Worm (Caenorhabditis elegans) whole organism, late embryonic: ENCODE data around the gene spr-3.

Experiments
- C08G9.2 ChIP-seq: sonication (generic microtip); optimal IDR thresholded peaks from 2 replicates; lab custom pipeline; 2016; ENCODE audit warnings: mild to moderate bottlenecking, missing genetic modification characterization, moderate library complexity, missing compliant biosample characterization
- C38D4.7 ChIP-seq: fragments of 200-800 bp; sonication (Bioruptor generic); optimal IDR thresholded peaks from 2 replicates; lab custom pipeline; 2018; ENCODE audit warnings: mild to moderate bottlenecking, missing genetic modification characterization, moderate library complexity, missing compliant biosample characterization
- K09A11.1 ChIP-seq: sonication (generic microtip); optimal IDR thresholded peaks from 2 replicates; lab custom pipeline; 2017; ENCODE audit warnings: antibody characterized with exemption, mild to moderate bottlenecking, missing genetic modification characterization, missing compliant biosample characterization; ENCODE audit not compliant: insufficient read depth
- T23F11.4 ChIP-seq: fragments of 200-800 bp; sonication (Bioruptor generic); optimal IDR thresholded peaks from 2 replicates; lab custom pipeline; 2018; ENCODE audit warnings: mild to moderate bottlenecking, missing genetic modification characterization, missing compliant biosample characterization
- Y22D7AL.16 ChIP-seq: sonication (generic microtip); optimal IDR thresholded peaks from 2 replicates; lab custom pipeline; 2016; ENCODE audit warnings: missing genetic modification characterization, missing compliant biosample characterization
- ceh-19 ChIP-seq: fragments of 200-800 bp; sonication (Bioruptor generic); optimal IDR thresholded peaks from 2 replicates; lab custom pipeline; 2018; ENCODE audit warnings: mild to moderate bottlenecking, missing genetic modification characterization, missing compliant biosample characterization
- ceh-2 ChIP-seq: sonication (generic microtip); optimal IDR thresholded peaks from 2 replicates; lab custom pipeline; 2016; ENCODE audit warnings: missing genotype, missing genetic modification characterization, missing compliant biosample characterization
- ceh-22 ChIP-seq: sonication (generic microtip); optimal IDR thresholded peaks from 2 replicates; lab custom pipeline; 2017; ENCODE audit warnings: missing biosample characterization, missing genetic modification characterization
- ceh-24 ChIP-seq: sonication (generic microtip); optimal IDR thresholded peaks from 2 replicates; lab custom pipeline; 2016; ENCODE audit warnings: mild to moderate bottlenecking, missing genetic modification characterization, missing compliant biosample characterization
- ceh-30 ChIP-seq: fragments of 150-350 bp; optimal IDR thresholded peaks from 2 replicates; lab custom pipeline; 2014; ENCODE audit warnings: missing biosample characterization, missing genetic modification characterization
- ceh-31 ChIP-seq: sonication (generic microtip); optimal IDR thresholded peaks from 2 replicates; lab custom pipeline; 2016; ENCODE audit warnings: missing genetic modification characterization, missing compliant biosample characterization
- ceh-34 ChIP-seq: sonication (generic microtip); optimal IDR thresholded peaks from 2 replicates; lab custom pipeline; 2016; ENCODE audit warnings: mild to moderate bottlenecking, missing genetic modification characterization, missing compliant biosample characterization
- ceh-45 ChIP-seq: fragments of 200-800 bp; sonication (Bioruptor generic); IDR thresholded peaks from 2 replicates; pipeline ENCODE4 v1.3.6; 2022; ENCODE audit warnings: missing genetic modification reagents, missing genetic modification characterization, missing compliant biosample characterization
- ceh-48 ChIP-seq: sonication (generic microtip); optimal IDR thresholded peaks from 2 replicates; lab custom pipeline; 2016; ENCODE audit warnings: missing genetic modification characterization, inconsistent platforms, missing compliant biosample characterization
- ceh-9 ChIP-seq: sonication (generic microtip); optimal IDR thresholded peaks from 2 replicates; lab custom pipeline; 2016; ENCODE audit warnings: mild to moderate bottlenecking, missing genetic modification characterization, inconsistent platforms, missing compliant biosample characterization
- che-1 ChIP-seq: sonication (generic microtip); optimal IDR thresholded peaks from 2 replicates; lab custom pipeline; 2016; ENCODE audit warnings: mild to moderate bottlenecking, missing genetic modification characterization, missing compliant biosample characterization
- dmd-4 ChIP-seq: sonication (generic microtip); optimal IDR thresholded peaks from 2 replicates; lab custom pipeline; 2016; ENCODE audit warnings: borderline replicate concordance, missing genetic modification characterization, missing compliant biosample characterization
- hlh-30 ChIP-seq: sonication (generic microtip); optimal IDR thresholded peaks from 2 replicates; lab custom pipeline; 2017; ENCODE audit warnings: antibody characterized with exemption, missing genetic modification characterization, missing compliant biosample characterization; ENCODE audit not compliant: insufficient read depth
- hlh-6 ChIP-seq: sonication (generic microtip); optimal IDR thresholded peaks from 2 replicates; lab custom pipeline; 2016; ENCODE audit warnings: missing genotype, missing genetic modification characterization, missing compliant biosample characterization
- lim-6 ChIP-seq: sonication (generic microtip); optimal IDR thresholded peaks from 2 replicates; lab custom pipeline; 2016; ENCODE audit warnings: missing genetic modification characterization, missing compliant biosample characterization
- lin-11 ChIP-seq: fragments of 200-800 bp; sonication (Bioruptor generic); optimal IDR thresholded peaks from 2 replicates; lab custom pipeline; 2018; ENCODE audit warnings: mild to moderate bottlenecking, missing genetic modification characterization, missing compliant biosample characterization
- madf-2 ChIP-seq: sonication (generic microtip); optimal IDR thresholded peaks from 2 replicates; lab custom pipeline; 2017; ENCODE audit warnings: missing genetic modification characterization, missing compliant biosample characterization
- mec-3 ChIP-seq: sonication (generic microtip); optimal IDR thresholded peaks from 2 replicates; lab custom pipeline; 2016; ENCODE audit warnings: borderline replicate concordance, missing genetic modification characterization, missing compliant biosample characterization
- nfya-1 ChIP-seq: sonication (generic microtip); optimal IDR thresholded peaks from 2 replicates; lab custom pipeline; 2017; ENCODE audit warnings: missing genetic modification characterization, mild to moderate bottlenecking, missing compliant biosample characterization, antibody characterized with exemption, moderate library complexity
- npax-4 ChIP-seq: sonication (generic microtip); optimal IDR thresholded peaks from 2 replicates; lab custom pipeline; 2016; ENCODE audit warnings: missing genetic modification characterization, missing compliant biosample characterization
- pag-3 ChIP-seq: sonication (generic microtip); optimal IDR thresholded peaks from 2 replicates; lab custom pipeline; 2016; ENCODE audit warnings: missing compliant biosample characterization, missing genetic modification characterization, borderline replicate concordance
- pat-9 ChIP-seq: fragments of 200-800 bp; sonication (Bioruptor generic); optimal IDR thresholded peaks from 2 replicates; lab custom pipeline; 2018; ENCODE audit warnings: mild to moderate bottlenecking, missing genetic modification characterization, moderate library complexity, missing compliant biosample characterization
- pax-1 ChIP-seq: fragments of 150-350 bp; optimal IDR thresholded peaks from 2 replicates; lab custom pipeline; 2014; ENCODE audit warnings: missing biosample characterization, missing genetic modification characterization
- pha-2 ChIP-seq: sonication (generic microtip); optimal IDR thresholded peaks from 2 replicates; lab custom pipeline; 2017; ENCODE audit warnings: mild to moderate bottlenecking, missing genetic modification characterization, missing compliant biosample characterization
- pha-4 ChIP-seq: fragments of 150-350 bp; optimal IDR thresholded peaks from 2 replicates; lab custom pipeline; 2018; ENCODE audit warnings: missing biosample characterization, missing genetic modification reagents, missing genetic modification characterization
- pqm-1 ChIP-seq: sonication (generic microtip); optimal IDR thresholded peaks from 2 replicates; lab custom pipeline; 2016; ENCODE audit warnings: missing genetic modification characterization, missing compliant biosample characterization
- rnt-1 ChIP-seq: sonication (generic microtip); optimal IDR thresholded peaks from 2 replicates; lab custom pipeline; 2016; ENCODE audit warnings: missing genetic modification characterization, missing compliant biosample characterization
- sdc-2 ChIP-seq: sonication (generic microtip); optimal IDR thresholded peaks from 2 replicates; lab custom pipeline; 2016; ENCODE audit warnings: missing genotype, missing genetic modification characterization, missing compliant biosample characterization
- sox-2 ChIP-seq: fragments of 200-800 bp; sonication (Bioruptor generic); IDR thresholded peaks from 2 replicates; pipeline ENCODE4 v1.3.6; 2022; ENCODE audit warnings: missing genetic modification reagents, missing genetic modification characterization, missing compliant biosample characterization
- tbx-2 ChIP-seq: sonication (generic microtip); optimal IDR thresholded peaks from 2 replicates; lab custom pipeline; 2016; ENCODE audit warnings: missing genetic modification characterization, missing compliant biosample characterization
- ttx-3 ChIP-seq: sonication (generic microtip); optimal IDR thresholded peaks from 2 replicates; lab custom pipeline; 2016; ENCODE audit warnings: missing genetic modification reagents, missing genetic modification characterization, missing compliant biosample characterization
- unc-3 ChIP-seq, 2 experiments: fragments of 200-800 bp in 1 of 2; sonication (Bioruptor generic) in 1 of 2; sonication (generic microtip) in 1 of 2; conservative IDR thresholded peaks in 1 of 2; optimal IDR thresholded peaks in 1 of 2; 2 replicates each; pipeline versions ENCODE4 v1.3.6 to Lab custom; 2016 to 2022; ENCODE audit warnings: missing compliant biosample characterization in 2 of 2, missing genetic modification characterization in 2 of 2, missing genetic modification reagents in 1 of 2
- unc-86 ChIP-seq: sonication (generic microtip); optimal IDR thresholded peaks from 2 replicates; lab custom pipeline; 2016; ENCODE audit warnings: missing genetic modification characterization, missing compliant biosample characterization
- ztf-16 ChIP-seq: sonication (generic microtip); optimal IDR thresholded peaks from 2 replicates; lab custom pipeline; 2017; ENCODE audit warnings: missing genetic modification characterization, missing compliant biosample characterization

The spr-3 gene

DNA sequence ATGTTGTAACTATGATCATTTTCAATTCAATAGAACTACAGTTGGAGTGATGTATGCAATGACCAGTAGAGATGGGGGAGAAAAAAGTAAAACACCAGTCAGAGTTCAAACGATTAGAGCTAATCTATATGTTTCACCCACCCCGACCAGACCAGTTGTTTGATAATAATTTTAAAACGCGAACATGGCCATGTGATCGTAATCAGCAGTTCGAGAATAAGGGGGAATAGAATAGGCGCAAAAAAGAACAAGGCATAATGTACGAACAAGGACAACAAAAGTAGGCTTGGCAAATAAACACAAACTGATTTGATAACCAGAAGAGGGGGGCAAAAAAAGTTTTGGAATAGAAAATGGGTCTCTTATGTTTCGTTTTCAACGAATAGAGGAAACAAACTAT lies 15.8 kb upstream of the spr-3 start:
- TF ChIP-seq nfya-1 (tag; lab: Kevin White, UChicago): no peak
- no peak for TF ChIP-seq ceh-9 (tag; lab: Kevin White, UChicago)

- TF ChIP-seq C08G9.2 (peak; percentile 21), tbx-2 (no peak), ceh-34 (no peak), C38D4.7 (GFP tag; lab: Kevin White, UChicago) (no peak), ceh-45 (no peak), hlh-6 (tag; lab: Kevin White, UChicago) (no peak), hlh-30 (tag; lab: Kevin White, UChicago) (no peak), sdc-2 (tag; lab: Kevin White, UChicago) (peak; percentile 4), ceh-31 (tag; lab: Kevin White, UChicago) (no peak), rnt-1 (peak; percentile 16), pax-1 (tag; lab: Kevin White, UChicago) (no peak), che-1 (tag; lab: Kevin White, UChicago) (no peak)
These were observed 15.4 kb upstream of the spr-3 start for ce11 chrX:4498478-4498877.

ce11 chrX:4500499-4500898 lies 13.4 kb upstream of the spr-3 start:
- TF ChIP-seq ceh-19 (GFP tag; lab: Kevin White, UChicago) (no peak), ttx-3 (tag; lab: Kevin White, UChicago) (no peak), ceh-24 (tag; lab: Kevin White, UChicago) (no peak), unc-3 (GFP tag; conservative IDR thresholded peaks at IDR 0.05; lab: Robert Waterston, UW) (no peak), unc-3 (tag; optimal IDR thresholded peaks at IDR 0.05; lab: Kevin White, UChicago) (no peak), pat-9 (tag; lab: Kevin White, UChicago) (no peak), ceh-2 (tag; lab: Kevin White, UChicago) (no peak), ceh-30 (tag; lab: Kevin White, UChicago) (no peak), che-1 (tag; lab: Kevin White, UChicago) (no peak), mec-3 (tag; lab: Kevin White, UChicago) (no peak), pha-2 (tag; lab: Kevin White, UChicago) (no peak), npax-4 (no peak), T23F11.4 (GFP tag; lab: Kevin White, UChicago) (no peak), ztf-16 (tag; lab: Kevin White, UChicago) (no peak), ceh-48 (no peak), Y22D7AL.16 (no peak), sox-2 (GFP tag; lab: Robert Waterston, UW) (no peak), ceh-34 (no peak), lim-6 (tag; lab: Kevin White, UChicago) (no peak), ceh-9 (tag; lab: Kevin White, UChicago) (no peak), pha-4 (tag; lab: Kevin White, UChicago) (no peak)

DNA sequence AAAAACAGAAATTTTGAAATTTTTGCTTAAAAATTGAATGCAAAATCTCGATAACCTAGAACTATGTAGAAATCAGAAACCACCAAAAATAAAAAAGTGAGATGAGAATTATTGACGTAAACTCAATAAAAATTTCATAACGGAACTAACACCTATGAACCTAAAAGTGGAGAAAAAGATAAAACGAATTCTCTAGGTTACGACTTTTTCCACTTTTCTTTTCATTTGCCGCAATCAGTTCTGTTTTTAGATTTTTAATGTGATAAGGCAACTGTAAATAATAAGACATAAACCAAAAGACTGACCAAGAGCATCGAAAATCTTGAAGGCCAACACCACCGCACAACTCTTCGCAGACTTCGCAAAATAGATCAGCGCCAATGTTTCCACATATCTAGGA lies 11.9 kb upstream of the spr-3 start:
- TF ChIP-seq pag-3 (tag; lab: Kevin White, UChicago) (no peak), madf-2 (tag; lab: Kevin White, UChicago) (no peak), pqm-1 (tag; lab: Kevin White, UChicago) (no peak), ceh-30 (tag; lab: Kevin White, UChicago) (no peak), pax-1 (tag; lab: Kevin White, UChicago) (no peak), ceh-9 (tag; lab: Kevin White, UChicago) (no peak), ceh-19 (GFP tag; lab: Kevin White, UChicago) (no peak), K09A11.1 (tag; lab: Kevin White, UChicago) (no peak), lin-11 (tag; lab: Kevin White, UChicago) (no peak), unc-86 (no peak), ceh-22 (no peak), dmd-4 (tag; lab: Kevin White, UChicago) (no peak)
